Worm (Caenorhabditis elegans): ENCODE results near the gene C03B1.2.

C03B1.2 gene

ce11 chrX:6373348-6373747, 3.5 kb downstream of the C03B1.2 start, which contains the start of gene C03B1.17:
Gene C03B1.17 (plus strand): TSS chrX:6373648.
- TF ChIP-seq hmbx-1 (tag; optimal IDR thresholded peaks at IDR 0.05): no peak
- no peak for TF ChIP-seq scrt-1 (GFP tag; IDR thresholded peaks at IDR 0.05)
- no peak for TF ChIP-seq ets-7 (tag; optimal IDR thresholded peaks at IDR 0.05)
- no peak for TF ChIP-seq tra-4 (tag; optimal IDR thresholded peaks at IDR 0.05)
- TF ChIP-seq ama-1 (optimal IDR thresholded peaks at IDR 0.05): no peak
- TF ChIP-seq F13C5.2 (tag; optimal IDR thresholded peaks at IDR 0.05): no peak
- TF ChIP-seq tbx-11 (GFP tag; IDR thresholded peaks at IDR 0.05): no peak
- no peak for TF ChIP-seq hnd-1 (tag; optimal IDR thresholded peaks at IDR 0.05)
- no peak for TF ChIP-seq ceh-13 (GFP tag; optimal IDR thresholded peaks at IDR 0.05)
- TF ChIP-seq sea-1 (GFP tag; conservative IDR thresholded peaks at IDR 0.05): no peak
- TF ChIP-seq pes-1 (GFP tag; IDR thresholded peaks at IDR 0.05): no peak
- TF ChIP-seq ceh-36 (tag; optimal IDR thresholded peaks at IDR 0.05): no peak
- TF ChIP-seq B0310.2 (tag; optimal IDR thresholded peaks at IDR 0.05): no peak
- no peak for TF ChIP-seq hmg-4 (GFP tag; optimal IDR thresholded peaks at IDR 0.05)
- TF ChIP-seq tbx-37 (GFP tag; conservative IDR thresholded peaks at IDR 0.05): no peak
- no peak for TF ChIP-seq flt-1 (GFP tag; IDR thresholded peaks at IDR 0.05)
- TF ChIP-seq aly-1 (tag; optimal IDR thresholded peaks at IDR 0.05): no peak

- TF ChIP-seq pes-1 (GFP tag; IDR thresholded peaks at IDR 0.05): no peak
- no peak for TF ChIP-seq B0310.2 (tag; optimal IDR thresholded peaks at IDR 0.05)
- TF ChIP-seq tbx-11 (GFP tag; IDR thresholded peaks at IDR 0.05): no peak
- no peak for TF ChIP-seq F13C5.2 (tag; optimal IDR thresholded peaks at IDR 0.05)
- no peak for TF ChIP-seq tbx-37 (GFP tag; conservative IDR thresholded peaks at IDR 0.05)
- no peak for TF ChIP-seq aly-1 (tag; optimal IDR thresholded peaks at IDR 0.05)
- TF ChIP-seq ceh-13 (GFP tag; optimal IDR thresholded peaks at IDR 0.05): no peak
- no peak for TF ChIP-seq tra-4 (tag; optimal IDR thresholded peaks at IDR 0.05)
- no peak for TF ChIP-seq hnd-1 (tag; optimal IDR thresholded peaks at IDR 0.05)
- no peak for TF ChIP-seq flt-1 (GFP tag; IDR thresholded peaks at IDR 0.05)
- no peak for TF ChIP-seq scrt-1 (GFP tag; IDR thresholded peaks at IDR 0.05)
- TF ChIP-seq sea-1 (GFP tag; conservative IDR thresholded peaks at IDR 0.05): no peak
- TF ChIP-seq ceh-36 (tag; optimal IDR thresholded peaks at IDR 0.05): no peak
- TF ChIP-seq hmg-4 (GFP tag; optimal IDR thresholded peaks at IDR 0.05): no peak
These were observed 4.6 kb downstream of the C03B1.2 start, which contains the start of gene C03B1.1 for ce11 chrX:6374451-6374850. Gene C03B1.1 (plus strand): TSS chrX:6374751.

ce11 chrX:6377634-6378288, 7.9 kb downstream of the C03B1.2 start, which contains the start of gene lmp-1:
Gene lmp-1 (minus strand): TSS chrX:6377684.
- TF ChIP-seq hnd-1 (tag; optimal IDR thresholded peaks at IDR 0.05) (no peak), ceh-13 (GFP tag; optimal IDR thresholded peaks at IDR 0.05) (no peak), tbx-37 (GFP tag; conservative IDR thresholded peaks at IDR 0.05) (no peak), tbx-11 (GFP tag; IDR thresholded peaks at IDR 0.05) (no peak), ets-7 (tag; optimal IDR thresholded peaks at IDR 0.05) (no peak), tra-4 (tag; optimal IDR thresholded peaks at IDR 0.05) (no peak), F13C5.2 (tag; optimal IDR thresholded peaks at IDR 0.05) (no peak), ama-1 (optimal IDR thresholded peaks at IDR 0.05) (no peak), ceh-36 (tag; optimal IDR thresholded peaks at IDR 0.05) (no peak), hmg-4 (GFP tag; optimal IDR thresholded peaks at IDR 0.05) (no peak), pes-1 (GFP tag; IDR thresholded peaks at IDR 0.05) (no peak), aly-1 (tag; optimal IDR thresholded peaks at IDR 0.05) (no peak), flt-1 (GFP tag; IDR thresholded peaks at IDR 0.05) (no peak), sea-1 (GFP tag; conservative IDR thresholded peaks at IDR 0.05) (no peak), scrt-1 (GFP tag; IDR thresholded peaks at IDR 0.05) (no peak)

- TF ChIP-seq F13C5.2 (tag; optimal IDR thresholded peaks at IDR 0.05) (peak; percentile 56), hmg-4 (GFP tag; optimal IDR thresholded peaks at IDR 0.05) (peak; percentile 72), hmbx-1 (tag; optimal IDR thresholded peaks at IDR 0.05) (no peak), tra-4 (tag; optimal IDR thresholded peaks at IDR 0.05) (no peak), B0310.2 (tag; optimal IDR thresholded peaks at IDR 0.05) (no peak), ceh-13 (GFP tag; optimal IDR thresholded peaks at IDR 0.05) (no peak), hnd-1 (tag; optimal IDR thresholded peaks at IDR 0.05) (no peak), aly-1 (tag; optimal IDR thresholded peaks at IDR 0.05) (peak; percentile 62), sea-1 (GFP tag; conservative IDR thresholded peaks at IDR 0.05) (peak; percentile 72; the same call in 1 of the 2 replicates)
These were observed 8.5 kb downstream of the C03B1.2 start for ce11 chrX:6378363-6378762.

- TF ChIP-seq tra-4 (tag; optimal IDR thresholded peaks at IDR 0.05): no peak
- TF ChIP-seq ceh-36 (tag; optimal IDR thresholded peaks at IDR 0.05): no peak
- TF ChIP-seq sea-1 (GFP tag; conservative IDR thresholded peaks at IDR 0.05): no peak
- TF ChIP-seq ama-1 (optimal IDR thresholded peaks at IDR 0.05): no peak
- TF ChIP-seq hnd-1 (tag; optimal IDR thresholded peaks at IDR 0.05): no peak
- TF ChIP-seq tbx-37 (GFP tag; conservative IDR thresholded peaks at IDR 0.05): no peak
- TF ChIP-seq pes-1 (GFP tag; IDR thresholded peaks at IDR 0.05): no peak
- TF ChIP-seq F13C5.2 (tag; optimal IDR thresholded peaks at IDR 0.05): no peak
- no peak for TF ChIP-seq B0310.2 (tag; optimal IDR thresholded peaks at IDR 0.05)
- TF ChIP-seq ceh-13 (GFP tag; optimal IDR thresholded peaks at IDR 0.05): no peak
- no peak for TF ChIP-seq hmg-4 (GFP tag; optimal IDR thresholded peaks at IDR 0.05)
- TF ChIP-seq tbx-11 (GFP tag; IDR thresholded peaks at IDR 0.05): no peak
- TF ChIP-seq ets-7 (tag; optimal IDR thresholded peaks at IDR 0.05): no peak
- no peak for TF ChIP-seq hmbx-1 (tag; optimal IDR thresholded peaks at IDR 0.05)
These were observed 13.1 kb downstream of the C03B1.2 start for ce11 chrX:6382930-6383329.

ce11 chrX:6384537-6384936, 14.7 kb downstream of the C03B1.2 start:
- TF ChIP-seq sea-1 (GFP tag; conservative IDR thresholded peaks at IDR 0.05) (no peak), ceh-13 (GFP tag; optimal IDR thresholded peaks at IDR 0.05) (no peak), tbx-37 (GFP tag; conservative IDR thresholded peaks at IDR 0.05) (no peak), F13C5.2 (tag; optimal IDR thresholded peaks at IDR 0.05) (no peak), aly-1 (tag; optimal IDR thresholded peaks at IDR 0.05) (no peak), B0310.2 (tag; optimal IDR thresholded peaks at IDR 0.05) (no peak), hmg-4 (GFP tag; optimal IDR thresholded peaks at IDR 0.05) (no peak), ceh-36 (tag; optimal IDR thresholded peaks at IDR 0.05) (no peak), hnd-1 (tag; optimal IDR thresholded peaks at IDR 0.05) (no peak), tbx-11 (GFP tag; IDR thresholded peaks at IDR 0.05) (no peak), scrt-1 (GFP tag; IDR thresholded peaks at IDR 0.05) (no peak)

ce11 chrX:6385185-6385584, 15.4 kb downstream of the C03B1.2 start, which contains the start of gene igdb-3:
Gene igdb-3 (plus strand): TSS chrX:6385485.
- TF ChIP-seq tra-4 (tag; optimal IDR thresholded peaks at IDR 0.05) (no peak), B0310.2 (tag; optimal IDR thresholded peaks at IDR 0.05) (no peak), ceh-13 (GFP tag; optimal IDR thresholded peaks at IDR 0.05) (no peak), flt-1 (GFP tag; IDR thresholded peaks at IDR 0.05) (no peak), ceh-36 (tag; optimal IDR thresholded peaks at IDR 0.05) (no peak)

All from whole organism, early embryonic.